Worm (Caenorhabditis elegans) whole organism, L3 larva: ENCODE results near the gene Y49F6B.6.

Experiments
- R02D3.7 ChIP-seq: fragments of 150-350 bp; optimal IDR thresholded peaks from 2 replicates; lab custom pipeline; 2014; ENCODE audit warnings: missing biosample characterization, missing genetic modification characterization
- aly-2 ChIP-seq: fragments of 150-350 bp; optimal IDR thresholded peaks from 2 replicates; lab custom pipeline; 2014; ENCODE audit warnings: missing biosample characterization, missing genetic modification characterization
- ama-1 ChIP-seq: fragments of 150-350 bp; optimal IDR thresholded peaks from 2 replicates; lab custom pipeline; 2018
- ceh-16 ChIP-seq: sonication (generic microtip); optimal IDR thresholded peaks from 2 replicates; lab custom pipeline; 2017; ENCODE audit warnings: missing biosample characterization, missing genetic modification characterization
- ceh-82 ChIP-seq: fragments of 150-350 bp; optimal IDR thresholded peaks from 2 replicates; lab custom pipeline; 2014; ENCODE audit warnings: missing biosample characterization, missing genetic modification characterization
- ceh-9 ChIP-seq: sonication (generic microtip); optimal IDR thresholded peaks from 2 replicates; lab custom pipeline; 2018; ENCODE audit warnings: missing biosample characterization, missing genetic modification characterization
- daf-12 ChIP-seq: fragments of 150-350 bp; optimal IDR thresholded peaks from 2 replicates; lab custom pipeline; 2014; ENCODE audit warnings: missing biosample characterization, missing genetic modification reagents, missing genetic modification characterization
- egl-5 ChIP-seq: fragments of 150-350 bp; optimal IDR thresholded peaks from 2 replicates; lab custom pipeline; 2017; ENCODE audit warnings: missing biosample characterization, missing genetic modification reagents, missing genetic modification characterization, inconsistent platforms
- eor-1 ChIP-seq, 2 experiments: fragments of 150-350 bp; optimal IDR thresholded peaks; 2 replicates each; lab custom pipeline; 2014 to 2018; ENCODE audit warnings: missing biosample characterization in 2 of 2, missing genetic modification characterization in 2 of 2
- fkh-10 ChIP-seq: sonication (generic microtip); optimal IDR thresholded peaks from 2 replicates; lab custom pipeline; 2017; ENCODE audit warnings: missing biosample characterization, missing genetic modification reagents, missing genetic modification characterization
- fkh-2 ChIP-seq: fragments of 150-350 bp; optimal IDR thresholded peaks from 2 replicates; lab custom pipeline; 2014; ENCODE audit warnings: missing biosample characterization, missing genetic modification reagents, missing genetic modification characterization
- fos-1 ChIP-seq: fragments of 150-350 bp; optimal IDR thresholded peaks from 2 replicates; lab custom pipeline; 2014; ENCODE audit warnings: missing biosample characterization, missing genetic modification characterization
- hmg-11 ChIP-seq: sonication (generic microtip); optimal IDR thresholded peaks from 2 replicates; lab custom pipeline; 2016; ENCODE audit warnings: missing genetic modification characterization, missing compliant biosample characterization
- lin-15B ChIP-seq: fragments of 150-350 bp; optimal IDR thresholded peaks from 2 replicates; lab custom pipeline; 2014; ENCODE audit warnings: missing biosample characterization, missing genetic modification characterization
- lsy-12 ChIP-seq: sonication (generic microtip); optimal IDR thresholded peaks from 2 replicates; lab custom pipeline; 2016; ENCODE audit warnings: mild to moderate bottlenecking, missing genetic modification characterization, missing compliant biosample characterization
- mml-1 ChIP-seq: fragments of 150-350 bp; sonication (generic microtip); optimal IDR thresholded peaks from 3 replicates; lab custom pipeline; 2014; ENCODE audit warnings: missing biosample characterization, missing genetic modification characterization
- nfya-1 ChIP-seq: sonication (generic microtip); optimal IDR thresholded peaks from 2 replicates; lab custom pipeline; 2017; ENCODE audit warnings: missing genetic modification characterization, mild to moderate bottlenecking, missing compliant biosample characterization, antibody characterized with exemption, moderate library complexity; ENCODE audit not compliant: insufficient read depth
- nhr-11 ChIP-seq: fragments of 150-350 bp; optimal IDR thresholded peaks from 2 replicates; lab custom pipeline; 2014; ENCODE audit warnings: missing biosample characterization, missing genetic modification characterization
- nhr-12 ChIP-seq: fragments of 150-350 bp; optimal IDR thresholded peaks from 2 replicates; lab custom pipeline; 2014; ENCODE audit warnings: missing biosample characterization, missing genetic modification characterization
- nhr-237 ChIP-seq: fragments of 150-350 bp; optimal IDR thresholded peaks from 2 replicates; lab custom pipeline; 2014; ENCODE audit warnings: missing biosample characterization, missing genetic modification characterization
- nhr-25 ChIP-seq: sonication (generic microtip); optimal IDR thresholded peaks from 2 replicates; lab custom pipeline; 2017; ENCODE audit warnings: missing biosample characterization, missing genetic modification characterization
- nhr-43 ChIP-seq: sonication (generic microtip); optimal IDR thresholded peaks from 2 replicates; lab custom pipeline; 2016; ENCODE audit warnings: mild to moderate bottlenecking, missing genetic modification characterization, missing compliant biosample characterization; ENCODE audit not compliant: poor library complexity, severe bottlenecking
- nhr-67 ChIP-seq: fragments of 150-350 bp; optimal IDR thresholded peaks from 2 replicates; lab custom pipeline; 2014; ENCODE audit warnings: missing biosample characterization, missing genetic modification characterization
- nhr-77 ChIP-seq: fragments of 150-350 bp; optimal IDR thresholded peaks from 2 replicates; lab custom pipeline; 2014; ENCODE audit warnings: missing biosample characterization, missing genetic modification characterization
- pha-4 ChIP-seq: fragments of 150-350 bp; optimal IDR thresholded peaks from 2 replicates; lab custom pipeline; 2014; ENCODE audit warnings: missing biosample characterization, missing genetic modification reagents, missing genetic modification characterization
- pqm-1 ChIP-seq: fragments of 150-350 bp; optimal IDR thresholded peaks from 2 replicates; lab custom pipeline; 2017; ENCODE audit warnings: missing biosample characterization, missing genetic modification characterization, inconsistent platforms
- skn-1 ChIP-seq: fragments of 150-350 bp; optimal IDR thresholded peaks from 2 replicates; lab custom pipeline; 2014; ENCODE audit warnings: missing biosample characterization, missing genetic modification characterization
- snpc-4 ChIP-seq: fragments of 150-350 bp; optimal IDR thresholded peaks from 2 replicates; lab custom pipeline; 2014; ENCODE audit warnings: missing biosample characterization, missing genetic modification characterization
- unc-39 ChIP-seq: sonication (generic microtip); optimal IDR thresholded peaks from 4 replicates; lab custom pipeline; 2017; ENCODE audit warnings: missing biosample characterization, missing genetic modification characterization
- ztf-11 ChIP-seq: fragments of 150-350 bp; optimal IDR thresholded peaks from 2 replicates; lab custom pipeline; 2014; ENCODE audit warnings: missing biosample characterization, missing genetic modification characterization
- ztf-4 ChIP-seq: fragments of 150-350 bp; optimal IDR thresholded peaks from 2 replicates; lab custom pipeline; 2014; ENCODE audit warnings: missing biosample characterization, missing genetic modification characterization

Y49F6B.6 gene

ce11 chrII:3502520-3503323 is 29.8 kb downstream of the Y49F6B.6 start, which contains the start of the genes col-71 and Y49F6B.2 (continued):
- TF ChIP-seq nhr-67 (tag; lab: Kevin White, UChicago): no peak
- TF ChIP-seq nhr-25 (tag; lab: Kevin White, UChicago): no peak
- peak; percentile 50 for TF ChIP-seq hmg-11 (tag; lab: Kevin White, UChicago)
- no peak for TF ChIP-seq nhr-77 (tag; lab: Kevin White, UChicago)
- peak; percentile 94 for TF ChIP-seq lin-15B (tag; lab: Kevin White, UChicago)

- TF ChIP-seq pha-4 (tag; lab: Kevin White, UChicago) (no peak), R02D3.7 (no peak), nhr-237 (tag; lab: Kevin White, UChicago) (no peak), fkh-10 (GFP tag; lab: Kevin White, UChicago) (no peak), ceh-9 (tag; lab: Kevin White, UChicago) (no peak), lin-15B (tag; lab: Kevin White, UChicago) (no peak), nhr-12 (tag; lab: Kevin White, UChicago) (no peak), nfya-1 (no peak), hmg-11 (tag; lab: Kevin White, UChicago) (no peak), ztf-4 (tag; lab: Kevin White, UChicago) (no peak), fos-1 (tag; lab: Kevin White, UChicago) (no peak), ceh-82 (no peak), unc-39 (tag; lab: Kevin White, UChicago) (no peak), snpc-4 (tag; lab: Kevin White, UChicago) (no peak), fkh-2 (tag; lab: Kevin White, UChicago) (no peak), egl-5 (tag; lab: Kevin White, UChicago) (no peak), aly-2 (tag; lab: Kevin White, UChicago) (no peak)
- TF ChIP-seq, all 47 proteins: peak for 0
Observed at ce11 chrII:3504717-3505116, 31.8 kb downstream of the Y49F6B.6 start, which contains the start of gene cyh-1. Gene cyh-1, plus strand, starts transcription at chrII:3505017.

ce11 chrII:3512240-3512639 is 39.3 kb downstream of the Y49F6B.6 start, which contains the start of gene Y49F6B.19:
Gene Y49F6B.19, minus strand, starts transcription at chrII:3512340.
- TF ChIP-seq hmg-11 (tag; lab: Kevin White, UChicago) (no peak), lsy-12 (tag; lab: Kevin White, UChicago) (no peak), nhr-25 (tag; lab: Kevin White, UChicago) (no peak), ama-1 (lab: Kevin White, UChicago) (no peak), daf-12 (tag; lab: Kevin White, UChicago) (no peak)
- TF ChIP-seq, all 47 proteins: peak for 0

- TF ChIP-seq ceh-9 (tag; lab: Kevin White, UChicago) (no peak), fkh-10 (GFP tag; lab: Kevin White, UChicago) (no peak), skn-1 (tag; lab: Kevin White, UChicago) (no peak), hmg-11 (tag; lab: Kevin White, UChicago) (no peak), nhr-11 (tag; lab: Kevin White, UChicago) (no peak), ama-1 (lab: Kevin White, UChicago) (no peak), mml-1 (tag; lab: Kevin White, UChicago) (no peak), ztf-4 (tag; lab: Kevin White, UChicago) (no peak), lin-15B (tag; lab: Kevin White, UChicago) (no peak), nfya-1 (no peak), fkh-2 (tag; lab: Kevin White, UChicago) (no peak), ztf-11 (tag; lab: Kevin White, UChicago) (no peak), egl-5 (tag; lab: Kevin White, UChicago) (no peak), eor-1 (tag; optimal IDR thresholded peaks at IDR 0.05; lab: Kevin White, UChicago) (no peak), nhr-43 (tag; lab: Kevin White, UChicago) (no peak), nhr-77 (tag; lab: Kevin White, UChicago) (no peak), pqm-1 (tag; lab: Kevin White, UChicago) (no peak), ceh-16 (no peak)
Observed at ce11 chrII:3514631-3515030, 41.7 kb downstream of the Y49F6B.6 start, which contains the start of gene srz-5. Gene srz-5, minus strand, starts transcription at chrII:3514731.
